Worm (Caenorhabditis elegans) whole organism, dauer: Measurements from ENCODE around the gene ZK596.2.

Experiments used
- unc-62 ChIP-seq: sonication (generic microtip); optimal IDR thresholded peaks from 2 replicates; lab custom pipeline; 2017; ENCODE audit warnings: missing biosample characterization, missing genetic modification reagents, missing genetic modification characterization

The ZK596.2 gene

ce11 chrIV:10884263-10884662 lies 24.8 kb downstream of the ZK596.2 start, which contains the start of gene F13E9.5:
TSS of gene F13E9.5 (minus strand) at chrIV:10884363.
- no peak for TF ChIP-seq unc-62 (GFP tag; lab: Kevin White, UChicago)

- TF ChIP-seq unc-62 (GFP tag; lab: Kevin White, UChicago) = no peak
Observed at ce11 chrIV:10881230-10881629, 27.9 kb downstream of the ZK596.2 start, which contains the start of gene F13E9.13. TSS of gene F13E9.13 (plus strand) at chrIV:10881546.

ce11 chrIV:10880264-10880663 lies 28.8 kb downstream of the ZK596.2 start, which contains the start of gene fipr-15:
TSS of gene fipr-15 (plus strand) at chrIV:10880564.
- no peak for TF ChIP-seq unc-62 (GFP tag; lab: Kevin White, UChicago)

- TF ChIP-seq unc-62 (GFP tag; lab: Kevin White, UChicago) = no peak
Observed at ce11 chrIV:10879542-10879941, 29.6 kb downstream of the ZK596.2 start, which contains the start of gene sdz-13. TSS of gene sdz-13 (minus strand) at chrIV:10879642.

ce11 chrIV:10876844-10877243 lies 32.3 kb downstream of the ZK596.2 start, which contains the start of gene fipr-14:
TSS of gene fipr-14 (plus strand) at chrIV:10877144.
- no peak for TF ChIP-seq unc-62 (GFP tag; lab: Kevin White, UChicago)

- no peak for TF ChIP-seq unc-62 (GFP tag; lab: Kevin White, UChicago)
Observed at ce11 chrIV:10874527-10874926, 34.6 kb downstream of the ZK596.2 start, which contains the start of gene F13E9.12. TSS of gene F13E9.12 (minus strand) at chrIV:10874627.

- no peak for TF ChIP-seq unc-62 (GFP tag; lab: Kevin White, UChicago)
Observed at ce11 chrIV:10870158-10870557, 38.9 kb downstream of the ZK596.2 start.

ce11 chrIV:10869642-10870041 lies 39.5 kb downstream of the ZK596.2 start:
- no peak for TF ChIP-seq unc-62 (GFP tag; lab: Kevin White, UChicago)

ce11 chrIV:10868629-10869251 lies 40.4 kb downstream of the ZK596.2 start, which contains the start of gene F13E9.11:
TSS of gene F13E9.11 (minus strand) at chrIV:10869135.
- TF ChIP-seq unc-62 (GFP tag; lab: Kevin White, UChicago) = no peak

ce11 chrIV:10867370-10868146 lies 41.5 kb downstream of the ZK596.2 start:
- TF ChIP-seq unc-62 (GFP tag; lab: Kevin White, UChicago) = no peak

- TF ChIP-seq unc-62 (GFP tag; lab: Kevin White, UChicago) = no peak
Observed at ce11 chrIV:10864031-10864430, 45.1 kb downstream of the ZK596.2 start, which contains the start of gene nish-1. TSS of gene nish-1 (plus strand) at chrIV:10864331.

- TF ChIP-seq unc-62 (GFP tag; lab: Kevin White, UChicago) = no peak
Observed at ce11 chrIV:10861102-10861501, 48.0 kb downstream of the ZK596.2 start, which contains the start of gene rbm-22. TSS of gene rbm-22 (plus strand) at chrIV:10861402.

ce11 chrIV:10858300-10859016 lies 50.6 kb downstream of the ZK596.2 start, which contains the start of the genes T11G6.2 and hars-1:
TSS of gene T11G6.2 (minus strand) at chrIV:10858496.
TSS of gene hars-1 (plus strand) at chrIV:10858957.
- no peak for TF ChIP-seq unc-62 (GFP tag; lab: Kevin White, UChicago)
